Worm (Caenorhabditis elegans) whole organism, young adult: Measurements from ENCODE around the gene catp-6.

Experiments used
- B0035.1 ChIP-seq: sonication (generic microtip); optimal IDR thresholded peaks from 2 replicates; lab custom pipeline; 2016; ENCODE audit warnings: missing genetic modification characterization, mild to moderate bottlenecking, missing compliant biosample characterization, missing genotype, missing genetic modification reagents
- C06A6.2 ChIP-seq: fragments of 200-800 bp; sonication (Bioruptor generic); conservative IDR thresholded peaks from 2 replicates; pipeline ENCODE4 v1.3.6; 2022; ENCODE audit warnings: missing genetic modification characterization, missing compliant biosample characterization
- Y53F4B.3 ChIP-seq: fragments of 200-800 bp; sonication (Bioruptor generic); IDR thresholded peaks from 2 replicates; pipeline ENCODE4 v1.3.6; 2022; ENCODE audit warnings: missing genetic modification reagents, missing genetic modification characterization, missing compliant biosample characterization
- ama-1 ChIP-seq, 3 experiments: fragments of 150-350 bp in 1 of 3; sonication (generic microtip) in 2 of 3; optimal IDR thresholded peaks; 2 replicates each; lab custom pipeline; 2014 to 2018; ENCODE audit warnings: missing biosample characterization in 2 of 3, missing genetic modification characterization in 2 of 3, missing genetic modification reagents in 2 of 3
- aptf-2 ChIP-seq: fragments of 200-800 bp; sonication (Bioruptor generic); conservative IDR thresholded peaks from 2 replicates; pipeline ENCODE4 v1.3.6; 2022; ENCODE audit warnings: missing genetic modification reagents, missing genetic modification characterization, missing compliant biosample characterization
- athp-1 ChIP-seq: sonication (generic microtip); optimal IDR thresholded peaks from 2 replicates; lab custom pipeline; 2017; ENCODE audit warnings: mild to moderate bottlenecking, missing genetic modification characterization, missing compliant biosample characterization
- cebp-1 ChIP-seq, 2 experiments: fragments of 200-800 bp in 1 of 2; sonication (Bioruptor generic) in 1 of 2; sonication (generic microtip) in 1 of 2; IDR thresholded peaks in 1 of 2; optimal IDR thresholded peaks in 1 of 2; 2 replicates each; pipeline versions ENCODE4 v1.3.6 to Lab custom; 2017 to 2022; ENCODE audit warnings: missing compliant biosample characterization in 2 of 2, missing genetic modification characterization in 2 of 2, mild to moderate bottlenecking in 1 of 2, missing genetic modification reagents in 1 of 2, moderate library complexity in 1 of 2
- ceh-91 ChIP-seq: fragments of 200-800 bp; sonication (Bioruptor generic); IDR thresholded peaks from 2 replicates; pipeline ENCODE4 v1.3.6; 2022; ENCODE audit warnings: missing genetic modification reagents, missing genetic modification characterization, missing compliant biosample characterization
- nhr-120 ChIP-seq: fragments of 200-800 bp; sonication (Bioruptor generic); IDR thresholded peaks from 2 replicates; pipeline ENCODE4 v1.3.6; 2022; ENCODE audit warnings: missing genetic modification characterization, missing compliant biosample characterization
- nhr-179 ChIP-seq: sonication (generic microtip); optimal IDR thresholded peaks from 2 replicates; lab custom pipeline; 2016; ENCODE audit warnings: mild to moderate bottlenecking, missing genetic modification characterization, missing compliant biosample characterization
- pha-4 ChIP-seq: fragments of 150-350 bp; sonication (generic microtip); optimal IDR thresholded peaks from 2 replicates; lab custom pipeline; 2014; ENCODE audit warnings: missing biosample characterization, missing genetic modification reagents, missing genetic modification characterization
- snpc-3.4 ChIP-seq: sonication (generic microtip); optimal IDR thresholded peaks from 2 replicates; lab custom pipeline; 2017; ENCODE audit warnings: missing genetic modification characterization, mild to moderate bottlenecking, missing compliant biosample characterization, antibody characterized with exemption, moderate library complexity, missing genotype, missing genetic modification reagents
- ztf-25 ChIP-seq: fragments of 200-800 bp; sonication (Bioruptor generic); IDR thresholded peaks from 2 replicates; pipeline ENCODE4 v1.3.6; 2022; ENCODE audit warnings: missing genetic modification reagents, missing genetic modification characterization, missing compliant biosample characterization

DNA sequence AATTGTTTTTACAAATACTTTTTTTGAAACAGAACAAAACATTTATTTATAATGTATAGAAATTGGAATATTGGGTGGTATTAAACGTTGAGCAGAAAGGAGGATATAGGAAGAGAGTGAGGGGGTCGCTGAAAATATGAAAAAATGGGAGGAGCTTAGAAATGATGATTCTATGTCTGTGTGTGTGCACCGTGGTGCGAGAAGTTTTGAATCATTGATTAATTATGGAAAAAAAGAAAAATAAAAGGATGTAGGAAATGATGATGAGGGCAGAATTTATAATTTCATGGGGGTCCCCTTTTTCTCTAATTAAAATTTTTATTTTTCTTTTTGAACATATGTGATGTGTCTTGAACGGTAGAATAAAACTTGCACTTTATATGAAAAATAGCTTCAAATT is 39.7 kb downstream of the catp-6 start, which contains the start of gene sre-4:
- TF ChIP-seq B0035.1 (tag; lab: Kevin White, UChicago), result no peak
- TF ChIP-seq snpc-3.4 (tag; lab: Kevin White, UChicago), result no peak
- TF ChIP-seq cebp-1 (GFP tag; IDR thresholded peaks at IDR 0.05; lab: Robert Waterston, UW), result no peak
- no peak for TF ChIP-seq cebp-1 (tag; optimal IDR thresholded peaks at IDR 0.05; lab: Kevin White, UChicago)
- TF ChIP-seq ama-1 (optimal IDR thresholded peaks at IDR 0.05; lab: Kevin White, UChicago), result no peak
- TF ChIP-seq ama-1 (GFP tag; optimal IDR thresholded peaks at IDR 0.05; lab: Kevin White, UChicago), result no peak
- no peak for TF ChIP-seq nhr-120 (GFP tag; lab: Robert Waterston, UW)
- TF ChIP-seq pha-4 (tag; lab: Kevin White, UChicago), result no peak
- TF ChIP-seq nhr-179 (tag; lab: Kevin White, UChicago), result no peak
- no peak for TF ChIP-seq aptf-2 (GFP tag; lab: Robert Waterston, UW)
- TF ChIP-seq ceh-91 (GFP tag; lab: Robert Waterston, UW), result no peak
- TF ChIP-seq Y53F4B.3 (GFP tag; lab: Robert Waterston, UW), result no peak
- no peak for TF ChIP-seq ztf-25 (GFP tag; lab: Robert Waterston, UW)
- no peak for TF ChIP-seq athp-1
- no peak for TF ChIP-seq C06A6.2 (GFP tag; lab: Robert Waterston, UW)
